Worm (Caenorhabditis elegans): Measurements from ENCODE around the gene rsp-1.

ce11 chrII:11476410-11476809 is 23.2 kb downstream of the rsp-1 start, which contains the start of gene W02B12.16:
- TF ChIP-seq lsy-2 (tag; optimal IDR thresholded peaks at IDR 0.05): no peak
- TF ChIP-seq irx-1 (tag; optimal IDR thresholded peaks at IDR 0.05): no peak
- TF ChIP-seq snpc-4 (tag; optimal IDR thresholded peaks at IDR 0.05): no peak
- TF ChIP-seq egl-13 (tag; optimal IDR thresholded peaks at IDR 0.05): no peak
- no peak for TF ChIP-seq pqm-1 (tag; optimal IDR thresholded peaks at IDR 0.05)
- TF ChIP-seq jun-1 (tag; optimal IDR thresholded peaks at IDR 0.05): no peak
